Worm (Caenorhabditis elegans): Measurements from ENCODE around the gene ttr-33.

The ttr-33 gene

ce11 chrV:7810591-7810990 is 27.1 kb downstream of the ttr-33 start:
- TF ChIP-seq mab-5 (tag; optimal IDR thresholded peaks at IDR 0.05) (no peak), nhr-76 (tag; optimal IDR thresholded peaks at IDR 0.05) (no peak), snpc-4 (tag; optimal IDR thresholded peaks at IDR 0.05) (no peak), zip-8 (tag; optimal IDR thresholded peaks at IDR 0.05) (no peak)

ce11 chrV:7809320-7810256 is 28.1 kb downstream of the ttr-33 start, which contains the start of gene ZK742.3:
TSS of gene ZK742.3 (minus strand) at chrV:7809912.
- TF ChIP-seq ceh-83 (GFP tag; optimal IDR thresholded peaks at IDR 0.05) (no peak), hlh-1 (tag; optimal IDR thresholded peaks at IDR 0.05) (no peak), sptf-1 (tag; optimal IDR thresholded peaks at IDR 0.05) (no peak), cnd-1 (tag; optimal IDR thresholded peaks at IDR 0.05) (no peak), drap-1 (GFP tag; optimal IDR thresholded peaks at IDR 0.05) (no peak), ceh-39 (tag; optimal IDR thresholded peaks at IDR 0.05) (no peak), zip-8 (tag; optimal IDR thresholded peaks at IDR 0.05) (no peak), nhr-28 (tag; optimal IDR thresholded peaks at IDR 0.05) (no peak), ztf-11 (tag; optimal IDR thresholded peaks at IDR 0.05) (no peak), blmp-1 (tag; optimal IDR thresholded peaks at IDR 0.05) (no peak), elt-1 (tag; optimal IDR thresholded peaks at IDR 0.05; ENCODE audit: borderline replicate concordance, insufficient read depth) (no peak), bed-3 (GFP tag; optimal IDR thresholded peaks at IDR 0.05) (no peak), mep-1 (tag; optimal IDR thresholded peaks at IDR 0.05) (no peak), ham-2 (GFP tag; optimal IDR thresholded peaks at IDR 0.05) (no peak), snpc-4 (tag; optimal IDR thresholded peaks at IDR 0.05) (no peak), ces-1 (GFP tag; optimal IDR thresholded peaks at IDR 0.05) (no peak)

ce11 chrV:7808444-7808843 is 29.3 kb downstream of the ttr-33 start:
- TF ChIP-seq nhr-237 (tag; optimal IDR thresholded peaks at IDR 0.05) (no peak), cnd-1 (tag; optimal IDR thresholded peaks at IDR 0.05) (no peak), M03D4.4 (tag; optimal IDR thresholded peaks at IDR 0.05) (no peak), ztf-11 (tag; optimal IDR thresholded peaks at IDR 0.05) (no peak), elt-3 (tag; optimal IDR thresholded peaks at IDR 0.05) (no peak), zip-8 (tag; optimal IDR thresholded peaks at IDR 0.05) (no peak), blmp-1 (tag; optimal IDR thresholded peaks at IDR 0.05) (no peak), tbx-8 (GFP tag; optimal IDR thresholded peaks at IDR 0.05) (no peak), ceh-83 (GFP tag; optimal IDR thresholded peaks at IDR 0.05) (no peak), nhr-12 (tag; optimal IDR thresholded peaks at IDR 0.05) (no peak), nhr-28 (tag; optimal IDR thresholded peaks at IDR 0.05) (no peak), sptf-1 (tag; optimal IDR thresholded peaks at IDR 0.05) (no peak), lsy-2 (tag; optimal IDR thresholded peaks at IDR 0.05) (no peak), ceh-39 (tag; optimal IDR thresholded peaks at IDR 0.05) (no peak), bed-3 (GFP tag; optimal IDR thresholded peaks at IDR 0.05) (no peak), pha-4 (tag; optimal IDR thresholded peaks at IDR 0.05) (no peak), mab-5 (tag; optimal IDR thresholded peaks at IDR 0.05) (no peak)

ce11 chrV:7806629-7807028 is 31.1 kb downstream of the ttr-33 start:
- TF ChIP-seq mep-1 (tag; optimal IDR thresholded peaks at IDR 0.05) (no peak), bed-3 (GFP tag; optimal IDR thresholded peaks at IDR 0.05) (no peak), pha-4 (tag; optimal IDR thresholded peaks at IDR 0.05) (no peak), snpc-4 (tag; optimal IDR thresholded peaks at IDR 0.05) (no peak), ztf-11 (tag; optimal IDR thresholded peaks at IDR 0.05) (no peak), unc-39 (tag; optimal IDR thresholded peaks at IDR 0.05) (no peak), hlh-1 (tag; optimal IDR thresholded peaks at IDR 0.05) (no peak), elt-3 (tag; optimal IDR thresholded peaks at IDR 0.05) (no peak), nhr-12 (tag; optimal IDR thresholded peaks at IDR 0.05) (no peak), nhr-28 (tag; optimal IDR thresholded peaks at IDR 0.05) (no peak)

- TF ChIP-seq M03D4.4 (tag; optimal IDR thresholded peaks at IDR 0.05) = no peak
- no peak for TF ChIP-seq ces-1 (GFP tag; optimal IDR thresholded peaks at IDR 0.05)
- TF ChIP-seq mls-2 (tag; optimal IDR thresholded peaks at IDR 0.05) = no peak
- TF ChIP-seq lin-32 (GFP tag; optimal IDR thresholded peaks at IDR 0.05) = no peak
- TF ChIP-seq unc-62 (GFP tag; optimal IDR thresholded peaks at IDR 0.05) = no peak
- TF ChIP-seq lin-13 (tag; optimal IDR thresholded peaks at IDR 0.05) = no peak
- no peak for TF ChIP-seq ham-2 (GFP tag; optimal IDR thresholded peaks at IDR 0.05)
- TF ChIP-seq drap-1 (GFP tag; optimal IDR thresholded peaks at IDR 0.05) = no peak
- no peak for TF ChIP-seq flh-1 (GFP tag; optimal IDR thresholded peaks at IDR 0.05)
- no peak for TF ChIP-seq snpc-4 (tag; optimal IDR thresholded peaks at IDR 0.05)
- TF ChIP-seq mab-5 (tag; optimal IDR thresholded peaks at IDR 0.05) = no peak
- no peak for TF ChIP-seq ceh-39 (tag; optimal IDR thresholded peaks at IDR 0.05)
- TF ChIP-seq elt-1 (tag; optimal IDR thresholded peaks at IDR 0.05; ENCODE audit: borderline replicate concordance, insufficient read depth) = no peak
- TF ChIP-seq nhr-2 (tag; optimal IDR thresholded peaks at IDR 0.05) = no peak
- TF ChIP-seq pha-4 (tag; optimal IDR thresholded peaks at IDR 0.05) = no peak
- TF ChIP-seq ceh-83 (GFP tag; optimal IDR thresholded peaks at IDR 0.05) = no peak
- TF ChIP-seq tbx-8 (GFP tag; optimal IDR thresholded peaks at IDR 0.05) = no peak
- TF ChIP-seq elt-3 (tag; optimal IDR thresholded peaks at IDR 0.05) = no peak
- TF ChIP-seq mep-1 (tag; optimal IDR thresholded peaks at IDR 0.05) = no peak
- TF ChIP-seq bed-3 (GFP tag; optimal IDR thresholded peaks at IDR 0.05) = no peak
Observed at ce11 chrV:7804801-7805163, 32.9 kb downstream of the ttr-33 start, which contains the start of gene xpo-1. TSS of gene xpo-1 (plus strand) at chrV:7805064.
